Worm (Caenorhabditis elegans): ENCODE results near the gene fbxa-188.

DNA sequence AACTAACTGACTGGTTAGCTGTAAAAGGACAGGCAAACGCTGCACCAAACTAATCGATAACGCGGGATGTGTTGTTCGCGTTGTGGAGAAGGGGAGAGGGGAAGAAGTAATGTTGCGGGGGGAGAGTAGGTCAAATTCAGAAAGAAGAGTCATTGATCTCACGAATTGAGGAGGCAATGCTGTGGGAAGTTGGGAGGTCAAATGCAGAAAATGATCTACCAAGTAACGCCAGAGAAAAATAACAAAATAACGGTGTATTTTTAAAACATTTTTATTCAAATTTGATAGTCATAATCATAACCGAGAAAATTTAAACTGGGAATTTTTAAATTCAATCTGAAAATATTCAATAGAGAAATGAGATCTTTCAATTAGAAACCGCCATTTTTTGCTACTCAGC is 5.4 kb upstream of the fbxa-188 start, which contains the start of gene lsy-27:
- no peak for TF ChIP-seq him-1 (tag; optimal IDR thresholded peaks at IDR 0.05)
- no peak for TF ChIP-seq dao-5 (tag; optimal IDR thresholded peaks at IDR 0.05)
- TF ChIP-seq W03F9.2 (tag; optimal IDR thresholded peaks at IDR 0.05), result no peak

Data from whole organism, L4/young adult.